Fruit fly (Drosophila melanogaster) whole organism, embryonic: ENCODE data around the gene Cht2.

Source experiments
- Atf3 ChIP-seq: fragments of 200-800 bp; sonication (Bioruptor generic); optimal IDR thresholded peaks from 3 replicates; lab custom pipeline; 2016; ENCODE audit warnings: missing biosample characterization, missing genetic modification characterization
- CG10462 ChIP-seq: fragments of 200-800 bp; sonication (Bioruptor generic); optimal IDR thresholded peaks from 2 replicates; lab custom pipeline; 2016; ENCODE audit warnings: missing biosample characterization, missing genetic modification characterization
- CG11723 ChIP-seq: fragments of 200-800 bp; sonication (Bioruptor generic); optimal IDR thresholded peaks from 2 replicates; lab custom pipeline; 2017; ENCODE audit warnings: missing biosample characterization, mild to moderate bottlenecking, missing genetic modification characterization
- CG12071 ChIP-seq: fragments of 200-800 bp; sonication (Bioruptor generic); optimal IDR thresholded peaks from 3 replicates; lab custom pipeline; 2018; ENCODE audit warnings: missing biosample characterization, mild to moderate bottlenecking, missing genetic modification characterization
- CG12744 ChIP-seq: fragments of 200-800 bp; sonication (Bioruptor generic); optimal IDR thresholded peaks from 2 replicates; lab custom pipeline; 2016; ENCODE audit warnings: missing biosample characterization, missing genetic modification characterization
- CG1603 ChIP-seq: fragments of 200-800 bp; sonication (Bioruptor generic); optimal IDR thresholded peaks from 2 replicates; lab custom pipeline; 2019; ENCODE audit warnings: missing biosample characterization, mild to moderate bottlenecking, missing genetic modification characterization, moderate library complexity
- CG16813 ChIP-seq: fragments of 200-800 bp; sonication (Bioruptor generic); IDR thresholded peaks from 3 replicates; pipeline ENCODE4 v1.3.6; 2022; ENCODE audit warnings: missing biosample characterization, missing genetic modification characterization; ENCODE audit not compliant: partially characterized antibody
- CG17359 ChIP-seq: fragments of 200-800 bp; sonication (Bioruptor generic); optimal IDR thresholded peaks from 3 replicates; lab custom pipeline; 2018; ENCODE audit warnings: missing biosample characterization, mild to moderate bottlenecking, missing genetic modification characterization, moderate library complexity
- CG17385 ChIP-seq: fragments of 200-800 bp; sonication (Bioruptor generic); optimal IDR thresholded peaks from 3 replicates; lab custom pipeline; 2018; ENCODE audit warnings: missing biosample characterization, mild to moderate bottlenecking, missing genetic modification characterization
- CG3847 ChIP-seq: fragments of 200-800 bp; sonication (Bioruptor generic); IDR thresholded peaks from 2 replicates; pipeline ENCODE4 v1.3.6; 2022; ENCODE audit warnings: missing biosample characterization, missing genetic modification characterization
- CG3995 ChIP-seq: fragments of 200-800 bp; sonication (Bioruptor generic); optimal IDR thresholded peaks from 3 replicates; lab custom pipeline; 2016; ENCODE audit warnings: missing biosample characterization, missing genetic modification characterization
- CG4360 ChIP-seq: fragments of 200-800 bp; sonication (Bioruptor generic); IDR thresholded peaks from 2 replicates; pipeline ENCODE4 v1.3.6; 2022; ENCODE audit warnings: missing biosample characterization, missing genetic modification characterization
- CG7271 ChIP-seq: fragments of 200-800 bp; sonication (Bioruptor generic); optimal IDR thresholded peaks from 2 replicates; lab custom pipeline; 2018; ENCODE audit warnings: missing biosample characterization, mild to moderate bottlenecking, missing genetic modification characterization, moderate library complexity
- CG7357 ChIP-seq: fragments of 200-800 bp; sonication (Bioruptor generic); IDR thresholded peaks from 3 replicates; pipeline ENCODE4 v1.3.6; 2022; ENCODE audit warnings: missing biosample characterization, missing genetic modification characterization
- CG7928 ChIP-seq: fragments of 200-800 bp; sonication (Bioruptor generic); optimal IDR thresholded peaks from 2 replicates; lab custom pipeline; 2017; ENCODE audit warnings: missing biosample characterization, mild to moderate bottlenecking, missing genetic modification characterization
- CoRest ChIP-seq: fragments of 200-800 bp; sonication (Bioruptor generic); optimal IDR thresholded peaks from 3 replicates; lab custom pipeline; 2018; ENCODE audit warnings: missing biosample characterization, mild to moderate bottlenecking, missing genetic modification characterization, moderate library complexity
- Gsc ChIP-seq: fragments of 200-800 bp; sonication (Bioruptor generic); IDR thresholded peaks from 2 replicates; pipeline ENCODE4 v1.3.6; 2022; ENCODE audit warnings: missing biosample characterization, missing genetic modification characterization
- HLHmδ ChIP-seq: fragments of 200-800 bp; sonication (Bioruptor generic); optimal IDR thresholded peaks from 2 replicates; lab custom pipeline; 2018; ENCODE audit warnings: missing biosample characterization, mild to moderate bottlenecking, missing genetic modification characterization, moderate library complexity
- MTF-1 ChIP-seq: fragments of 200-800 bp; sonication (Bioruptor generic); optimal IDR thresholded peaks from 2 replicates; lab custom pipeline; 2018; ENCODE audit warnings: missing biosample characterization, mild to moderate bottlenecking, missing genetic modification characterization, borderline replicate concordance
- Mad ChIP-seq: fragments of 200-800 bp; sonication (Bioruptor generic); optimal IDR thresholded peaks from 2 replicates; lab custom pipeline; 2016; ENCODE audit warnings: missing biosample characterization, missing genetic modification characterization
- Opbp ChIP-seq: fragments of 200-800 bp; sonication (Bioruptor generic); IDR thresholded peaks from 3 replicates; pipeline ENCODE4 v1.3.6; 2022; ENCODE audit warnings: missing biosample characterization, missing genetic modification characterization; ENCODE audit not compliant: partially characterized antibody
- Optix ChIP-seq: fragments of 200-800 bp; sonication (Bioruptor generic); IDR thresholded peaks from 3 replicates; pipeline ENCODE4 v1.3.6; 2022; ENCODE audit warnings: missing biosample characterization, missing genetic modification characterization
- Sry-β ChIP-seq: fragments of 200-800 bp; sonication (Bioruptor generic); optimal IDR thresholded peaks from 2 replicates; lab custom pipeline; 2018; ENCODE audit warnings: missing biosample characterization, mild to moderate bottlenecking, missing genetic modification characterization, moderate library complexity
- Tbp ChIP-seq: fragments of >200 bp; optimal IDR thresholded peaks from 2 replicates; lab custom pipeline; 2018; ENCODE audit warnings: missing biosample characterization, missing genetic modification characterization
- aop ChIP-seq: fragments of 200-800 bp; sonication (Bioruptor generic); IDR thresholded peaks from 2 replicates; pipeline ENCODE4 v1.3.6; 2022; ENCODE audit warnings: missing biosample characterization, missing genetic modification characterization
- bbx ChIP-seq: fragments of 200-800 bp; sonication (Bioruptor generic); IDR thresholded peaks from 2 replicates; pipeline ENCODE4 v1.3.6; 2022; ENCODE audit warnings: missing biosample characterization, missing genetic modification characterization; ENCODE audit not compliant: partially characterized antibody
- caup ChIP-seq: fragments of 200-800 bp; sonication (Bioruptor generic); optimal IDR thresholded peaks from 3 replicates; lab custom pipeline; 2017; ENCODE audit warnings: missing biosample characterization, mild to moderate bottlenecking, missing genetic modification characterization, moderate library complexity; ENCODE audit not compliant: severe bottlenecking
- dmrt99B ChIP-seq: fragments of 200-800 bp; sonication (Bioruptor generic); optimal IDR thresholded peaks from 2 replicates; lab custom pipeline; 2018; ENCODE audit warnings: missing biosample characterization, mild to moderate bottlenecking, missing genetic modification characterization, moderate library complexity
- exex ChIP-seq: fragments of 200-800 bp; sonication (Bioruptor generic); optimal IDR thresholded peaks from 4 replicates; lab custom pipeline; 2018; ENCODE audit warnings: missing biosample characterization, mild to moderate bottlenecking, missing genetic modification characterization, moderate library complexity
- fd64A ChIP-seq: fragments of 200-800 bp; sonication (Bioruptor generic); optimal IDR thresholded peaks from 3 replicates; lab custom pipeline; 2018; ENCODE audit warnings: missing biosample characterization, mild to moderate bottlenecking, missing genetic modification characterization
- grau ChIP-seq: fragments of 200-800 bp; optimal IDR thresholded peaks from 3 replicates; lab custom pipeline; 2019; ENCODE audit warnings: missing biosample characterization, mild to moderate bottlenecking, missing genetic modification characterization, moderate library complexity
- gro ChIP-seq: fragments of 200-800 bp; sonication (Bioruptor generic); optimal IDR thresholded peaks from 2 replicates; lab custom pipeline; 2016; ENCODE audit warnings: missing biosample characterization, missing genetic modification characterization
- gt ChIP-seq: fragments of 200-800 bp; sonication (Bioruptor generic); IDR thresholded peaks from 2 replicates; pipeline ENCODE4 v1.3.6; 2022; ENCODE audit warnings: missing biosample characterization, missing genetic modification characterization
- inv ChIP-seq: fragments of 200-800 bp; sonication (Bioruptor generic); IDR thresholded peaks from 2 replicates; pipeline ENCODE4 v1.3.6; 2022; ENCODE audit warnings: missing biosample characterization, missing genetic modification characterization; ENCODE audit not compliant: partially characterized antibody
- kah ChIP-seq: fragments of 200-800 bp; sonication (Bioruptor generic); optimal IDR thresholded peaks from 2 replicates; lab custom pipeline; 2018; ENCODE audit warnings: missing biosample characterization, mild to moderate bottlenecking, missing genetic modification characterization
- ken ChIP-seq: fragments of 200-800 bp; sonication (Bioruptor generic); IDR thresholded peaks from 3 replicates; pipeline ENCODE4 v1.3.6; 2022; ENCODE audit warnings: missing biosample characterization, missing genetic modification characterization
- lov ChIP-seq, 2 experiments: fragments of 200-800 bp in 1 of 2; fragments of >200 bp in 1 of 2; sonication (Bioruptor generic) in 1 of 2; IDR thresholded peaks in 1 of 2; optimal IDR thresholded peaks in 1 of 2; 2 replicates in 1 of 2; 3 replicates in 1 of 2; pipeline versions ENCODE4 v1.3.6 to Lab custom; 2017 to 2022; ENCODE audit warnings: missing biosample characterization in 1 of 2, missing genetic modification characterization in 1 of 2
- maf-S ChIP-seq: fragments of 200-800 bp; sonication (Bioruptor generic); optimal IDR thresholded peaks from 2 replicates; lab custom pipeline; 2016; ENCODE audit warnings: missing biosample characterization, missing genetic modification characterization
- p53 ChIP-seq: fragments of 200-800 bp; sonication (Bioruptor generic); optimal IDR thresholded peaks from 2 replicates; lab custom pipeline; 2016; ENCODE audit warnings: missing biosample characterization, missing genetic modification characterization
- peb ChIP-seq: fragments of 200-800 bp; sonication (Bioruptor generic); IDR thresholded peaks from 2 replicates; pipeline ENCODE4 v1.3.6; 2022; ENCODE audit warnings: missing biosample characterization, missing genetic modification characterization
- salm ChIP-seq: fragments of 200-800 bp; sonication (Bioruptor generic); optimal IDR thresholded peaks from 2 replicates; lab custom pipeline; 2018; ENCODE audit warnings: missing biosample characterization, mild to moderate bottlenecking, missing genetic modification characterization
- sens-2 ChIP-seq: fragments of 200-800 bp; sonication (Bioruptor generic); IDR thresholded peaks from 2 replicates; pipeline ENCODE4 v1.3.6; 2022; ENCODE audit warnings: missing biosample characterization, missing genetic modification characterization
- slp2 ChIP-seq: fragments of 200-800 bp; sonication (Bioruptor generic); optimal IDR thresholded peaks from 2 replicates; lab custom pipeline; 2016; ENCODE audit warnings: missing biosample characterization, missing genetic modification characterization
- sqz ChIP-seq: fragments of 200-800 bp; sonication (Bioruptor generic); optimal IDR thresholded peaks from 3 replicates; lab custom pipeline; 2018; ENCODE audit warnings: missing biosample characterization, mild to moderate bottlenecking, missing genetic modification characterization
- toy ChIP-seq: fragments of 200-800 bp; sonication (Bioruptor generic); IDR thresholded peaks from 2 replicates; pipeline ENCODE4 v1.3.6; 2022; ENCODE audit warnings: missing biosample characterization, missing genetic modification characterization
- trem ChIP-seq: fragments of 200-800 bp; optimal IDR thresholded peaks from 3 replicates; lab custom pipeline; 2019; ENCODE audit warnings: missing biosample characterization, mild to moderate bottlenecking, missing genetic modification characterization, moderate library complexity
- wek ChIP-seq: fragments of 200-800 bp; sonication (Bioruptor generic); optimal IDR thresholded peaks from 3 replicates; lab custom pipeline; 2018; ENCODE audit warnings: missing biosample characterization, mild to moderate bottlenecking, missing genetic modification characterization, moderate library complexity
- yki ChIP-seq: fragments of >200 bp; optimal IDR thresholded peaks from 3 replicates; lab custom pipeline; 2018

Cht2 gene

dm6 chr3L:1740129-1740975 lies 15.4 kb downstream of the Cht2 start (continued):
- TF ChIP-seq dmrt99B (tag; lab: Kevin White, UChicago) (peak; percentile 77), Optix (GFP tag; lab: Robert Waterston, UW) (peak; percentile 70), CG10462 (GFP tag; lab: Kevin White, UChicago) (peak; percentile 0), CG11723 (GFP tag; lab: Kevin White, UChicago) (peak; percentile 39), peb (GFP tag; lab: Robert Waterston, UW) (peak; percentile 48; the same call in 1 of the 2 replicates), ken (GFP tag; lab: Robert Waterston, UW) (peak; percentile 53; the same call in 2 of the 3 replicates), slp2 (GFP tag; lab: Kevin White, UChicago) (peak; percentile 36), CG1603 (tag; lab: Kevin White, UChicago) (peak; percentile 70), kah (no peak), toy (GFP tag; lab: Robert Waterston, UW) (peak; percentile 43; the same call in 1 of the 2 replicates), Sry-β (GFP tag; lab: Kevin White, UChicago) (no peak), trem (no peak), CG17359 (tag; lab: Kevin White, UChicago) (peak; percentile 44), CG4360 (GFP tag; lab: Robert Waterston, UW) (no peak), MTF-1 (GFP tag; lab: Kevin White, UChicago) (no peak), maf-S (GFP tag; lab: Kevin White, UChicago) (peak; percentile 48), CG7357 (GFP tag; lab: Robert Waterston, UW) (peak; percentile 66; the same call in 2 of the 3 replicates), CG17385 (peak; percentile 58), gro (GFP tag; lab: Kevin White, UChicago) (no peak), gt (no peak), salm (tag; lab: Kevin White, UChicago) (peak; percentile 19), CG3995 (GFP tag; lab: Kevin White, UChicago) (no peak), sqz (GFP tag; lab: Kevin White, UChicago) (no peak), Gsc (GFP tag; lab: Robert Waterston, UW) (0 out of 2 replicates have a peak, but pooled peaks have one; percentile 30), CG3847 (GFP tag; lab: Robert Waterston, UW) (peak; percentile 66; the same call in 1 of the 2 replicates), Mad (GFP tag; lab: Kevin White, UChicago) (peak; percentile 42), CoRest (tag; lab: Kevin White, UChicago) (peak; percentile 64), Tbp (GFP tag; lab: Kevin White, UChicago) (no peak), lov (optimal IDR thresholded peaks at IDR 0.05; lab: Kevin White, UChicago) (no peak), lov (GFP tag; IDR thresholded peaks at IDR 0.05; lab: Robert Waterston, UW) (0 out of 3 replicates have a peak, but pooled peaks have one; percentile 23), HLHmδ (no peak), CG12071 (GFP tag; lab: Kevin White, UChicago) (no peak), p53 (GFP tag; lab: Kevin White, UChicago) (peak; percentile 25), caup (GFP tag; lab: Kevin White, UChicago) (peak; percentile 14), aop (GFP tag; lab: Robert Waterston, UW) (no peak), CG7271 (tag; lab: Kevin White, UChicago) (no peak), wek (GFP tag; lab: Kevin White, UChicago) (peak; percentile 17), CG12744 (GFP tag; lab: Kevin White, UChicago) (peak; percentile 32), Atf3 (GFP tag; lab: Kevin White, UChicago) (peak; percentile 35), CG16813 (no peak), fd64A (GFP tag; lab: Kevin White, UChicago) (no peak), Opbp (no peak), exex (no peak), bbx (GFP tag; lab: Robert Waterston, UW) (no peak), grau (tag; lab: Kevin White, UChicago) (peak; percentile 72), yki (lab: Kevin White, UChicago) (no peak), inv (GFP tag; lab: Robert Waterston, UW) (no peak), CG7928 (GFP tag; lab: Kevin White, UChicago) (no peak), sens-2 (GFP tag; lab: Robert Waterston, UW) (0 out of 2 replicates have a peak, but pooled peaks have one; percentile 35)
